Fruit fly (Drosophila melanogaster): ENCODE data around the gene CG14072.

Gene CG14072

DNA sequence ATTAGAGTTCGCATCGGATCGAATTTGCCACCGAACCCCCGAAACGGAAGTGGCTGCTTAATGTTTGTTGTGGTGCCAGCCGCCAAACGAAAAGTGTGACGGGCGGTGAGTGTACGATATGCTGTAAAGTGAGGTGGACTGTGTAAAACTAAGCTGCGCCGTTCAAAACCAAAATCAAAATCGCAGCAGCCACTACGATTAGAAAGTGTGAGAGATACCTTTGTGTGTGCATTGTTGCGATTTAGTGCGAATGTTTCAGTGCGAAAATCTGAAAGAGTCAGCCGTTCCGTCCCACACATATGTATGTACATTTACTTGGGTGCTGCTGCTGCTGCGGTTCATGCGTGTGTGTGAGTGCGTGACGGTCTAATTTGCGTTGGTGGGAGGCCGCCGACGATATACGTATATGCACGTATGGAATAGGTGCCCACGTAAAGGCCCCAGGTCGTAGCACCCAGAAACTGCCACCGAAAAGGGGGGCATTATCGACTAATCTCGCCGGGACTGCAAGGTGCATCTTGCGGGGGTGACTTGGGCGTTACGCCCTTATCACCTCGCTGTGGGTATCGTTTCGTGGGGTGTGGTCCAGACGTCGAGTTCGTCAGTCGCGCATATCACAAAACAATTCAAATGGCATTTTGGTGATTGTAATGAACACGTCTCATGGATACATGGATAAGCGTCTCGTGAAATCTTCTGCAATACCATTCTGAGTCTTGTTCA lies 40.6 kb downstream of the CG14072 start:
- TF ChIP-seq noc (tag; optimal IDR thresholded peaks at IDR 0.05), result no peak

DNA sequence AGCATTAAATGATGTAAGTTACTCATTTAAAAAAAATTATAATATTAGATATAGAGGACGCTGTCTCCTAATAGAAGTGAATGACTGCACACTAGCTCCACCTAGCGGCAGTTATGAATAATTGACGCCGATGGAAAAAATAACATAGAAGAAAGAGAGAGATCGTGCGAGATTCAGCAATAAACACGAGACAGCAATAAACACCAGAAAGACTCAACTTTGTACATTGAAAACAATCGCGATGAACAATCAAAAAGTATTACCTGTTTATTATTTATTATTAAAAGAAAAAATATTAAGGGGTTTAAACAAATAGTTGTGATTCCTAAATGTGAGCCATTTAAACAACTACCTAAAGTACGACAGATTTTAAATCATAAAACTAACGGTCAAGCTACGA lies 49.7 kb downstream of the CG14072 start:
- no peak for TF ChIP-seq noc (tag; optimal IDR thresholded peaks at IDR 0.05)

DNA sequence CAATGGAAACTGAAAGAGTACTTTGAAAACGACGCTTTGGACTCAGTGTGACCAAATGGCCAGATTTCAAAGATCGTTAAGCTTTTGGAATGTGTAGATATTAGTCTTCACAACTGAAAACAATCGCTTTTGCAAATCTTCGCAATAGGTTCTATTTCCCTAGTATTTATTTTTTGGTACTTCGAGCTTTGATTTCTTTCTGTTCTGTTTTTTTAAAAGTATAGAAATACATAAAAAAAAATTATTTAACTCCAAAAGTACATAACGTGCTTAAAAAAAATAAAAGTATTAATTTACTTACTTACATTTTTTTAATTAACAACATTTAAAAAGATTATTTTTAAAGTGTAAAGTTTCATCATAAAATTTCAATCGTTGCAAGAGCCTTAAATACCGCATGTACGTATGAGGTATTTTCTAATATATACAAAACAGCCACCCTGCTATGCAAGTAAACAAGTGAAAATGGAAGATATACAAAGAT lies 51.0 kb downstream of the CG14072 start, which contains the start of the genes piwi and CG12253:
TSS of gene piwi (minus strand) at position 51 of the 484 bp plus-strand sequence.
TSS of gene CG12253 (plus strand) at position 437 of the 484 bp plus-strand sequence.
- no peak for TF ChIP-seq noc (tag; optimal IDR thresholded peaks at IDR 0.05)
